Fruit fly (Drosophila melanogaster) whole organism, embryonic: ENCODE measurements around the gene Non3.

ENCODE experiments used
- Blimp-1 ChIP-seq: fragments of 200-800 bp; sonication (Bioruptor generic); optimal IDR thresholded peaks from 3 replicates; lab custom pipeline; 2018; ENCODE audit warnings: missing biosample characterization, missing genetic modification characterization, mild to moderate bottlenecking, moderate library complexity, missing genetic modification reagents
- CG10462 ChIP-seq: fragments of 200-800 bp; sonication (Bioruptor generic); optimal IDR thresholded peaks from 2 replicates; lab custom pipeline; 2016; ENCODE audit warnings: missing biosample characterization, missing genetic modification characterization
- CG10979 ChIP-seq: fragments of 200-800 bp; sonication (Bioruptor generic); optimal IDR thresholded peaks from 2 replicates; lab custom pipeline; 2018; ENCODE audit warnings: missing biosample characterization, mild to moderate bottlenecking, missing genetic modification characterization, moderate library complexity
- CG12299 ChIP-seq: fragments of 200-800 bp; sonication (Bioruptor generic); optimal IDR thresholded peaks from 2 replicates; lab custom pipeline; 2018; ENCODE audit warnings: missing biosample characterization, mild to moderate bottlenecking, missing genetic modification characterization
- CG12744 ChIP-seq: fragments of 200-800 bp; sonication (Bioruptor generic); optimal IDR thresholded peaks from 2 replicates; lab custom pipeline; 2016; ENCODE audit warnings: missing biosample characterization, missing genetic modification characterization
- CG13287 ChIP-seq: fragments of 200-800 bp; sonication (Bioruptor generic); IDR thresholded peaks from 2 replicates; pipeline ENCODE4 v1.3.6; 2022; ENCODE audit warnings: missing biosample characterization, missing genetic modification characterization; ENCODE audit not compliant: partially characterized antibody
- CG13894 ChIP-seq: fragments of 200-800 bp; sonication (Bioruptor generic); optimal IDR thresholded peaks from 3 replicates; lab custom pipeline; 2018; ENCODE audit warnings: missing biosample characterization, mild to moderate bottlenecking, missing genetic modification characterization, moderate library complexity
- CG1529 ChIP-seq: fragments of 200-800 bp; sonication (Bioruptor generic); optimal IDR thresholded peaks from 3 replicates; lab custom pipeline; 2018; ENCODE audit warnings: missing biosample characterization, missing genetic modification characterization
- CG1602 ChIP-seq: fragments of 200-800 bp; sonication (Bioruptor generic); optimal IDR thresholded peaks from 3 replicates; lab custom pipeline; 2016; ENCODE audit warnings: missing biosample characterization, missing genetic modification characterization
- CG17385 ChIP-seq: fragments of 200-800 bp; sonication (Bioruptor generic); optimal IDR thresholded peaks from 3 replicates; lab custom pipeline; 2018; ENCODE audit warnings: missing biosample characterization, mild to moderate bottlenecking, missing genetic modification characterization
- CG18011 ChIP-seq: fragments of 200-800 bp; sonication (Bioruptor generic); optimal IDR thresholded peaks from 2 replicates; lab custom pipeline; 2017; ENCODE audit warnings: missing biosample characterization, missing genetic modification characterization, mild to moderate bottlenecking, moderate library complexity, missing genotype
- CG2712 ChIP-seq: fragments of 200-800 bp; optimal IDR thresholded peaks from 3 replicates; lab custom pipeline; 2019; ENCODE audit warnings: missing biosample characterization, mild to moderate bottlenecking, missing genetic modification characterization, moderate library complexity
- CG30403 ChIP-seq: fragments of 200-800 bp; sonication (Bioruptor generic); optimal IDR thresholded peaks from 3 replicates; lab custom pipeline; 2016; ENCODE audit warnings: missing biosample characterization, missing genetic modification characterization
- CG32532 ChIP-seq: fragments of 200-800 bp; sonication (Bioruptor generic); IDR thresholded peaks from 2 replicates; pipeline ENCODE4 v1.3.6; 2022; ENCODE audit warnings: missing biosample characterization, missing genetic modification characterization
- CG6765 ChIP-seq: fragments of 200-800 bp; sonication (Bioruptor generic); optimal IDR thresholded peaks from 3 replicates; lab custom pipeline; 2017; ENCODE audit warnings: missing biosample characterization, mild to moderate bottlenecking, missing genetic modification characterization
- CG7271 ChIP-seq: fragments of 200-800 bp; sonication (Bioruptor generic); optimal IDR thresholded peaks from 2 replicates; lab custom pipeline; 2018; ENCODE audit warnings: missing biosample characterization, mild to moderate bottlenecking, missing genetic modification characterization, moderate library complexity
- CG7987 ChIP-seq: fragments of 200-800 bp; sonication (Bioruptor generic); optimal IDR thresholded peaks from 2 replicates; lab custom pipeline; 2018; ENCODE audit warnings: missing biosample characterization, mild to moderate bottlenecking, missing genetic modification characterization, moderate library complexity
- Dbx ChIP-seq: fragments of 200-800 bp; sonication (Bioruptor generic); IDR thresholded peaks from 3 replicates; pipeline ENCODE4 v1.3.6; 2022; ENCODE audit warnings: missing biosample characterization, missing genetic modification characterization
- Dek ChIP-seq: fragments of 200-800 bp; sonication (Bioruptor generic); optimal IDR thresholded peaks from 3 replicates; lab custom pipeline; 2019; ENCODE audit warnings: missing biosample characterization, mild to moderate bottlenecking, missing genetic modification characterization, moderate library complexity
- Drgx ChIP-seq: fragments of 200-800 bp; sonication (Bioruptor generic); IDR thresholded peaks from 2 replicates; pipeline ENCODE4 v1.3.6; 2022; ENCODE audit warnings: missing biosample characterization, missing genetic modification characterization
- E2f2 ChIP-seq: fragments of 200-800 bp; sonication (Bioruptor generic); IDR thresholded peaks from 2 replicates; pipeline ENCODE4 v1.3.6; 2022; ENCODE audit warnings: missing biosample characterization, missing genetic modification characterization
- Ets97D ChIP-seq: fragments of 200-800 bp; sonication (Bioruptor generic); optimal IDR thresholded peaks from 3 replicates; lab custom pipeline; 2016; ENCODE audit warnings: missing biosample characterization, missing genetic modification characterization
- Gsc ChIP-seq: fragments of 200-800 bp; sonication (Bioruptor generic); IDR thresholded peaks from 2 replicates; pipeline ENCODE4 v1.3.6; 2022; ENCODE audit warnings: missing biosample characterization, missing genetic modification characterization
- HLHmδ ChIP-seq: fragments of 200-800 bp; sonication (Bioruptor generic); optimal IDR thresholded peaks from 2 replicates; lab custom pipeline; 2018; ENCODE audit warnings: missing biosample characterization, mild to moderate bottlenecking, missing genetic modification characterization, moderate library complexity
- Hmr ChIP-seq: fragments of 200-800 bp; sonication (Bioruptor generic); optimal IDR thresholded peaks from 3 replicates; lab custom pipeline; 2017; ENCODE audit warnings: mild to moderate bottlenecking, missing biosample characterization, missing genetic modification reagents, missing genetic modification characterization
- Hmx ChIP-seq: fragments of 200-800 bp; sonication (Bioruptor generic); optimal IDR thresholded peaks from 2 replicates; lab custom pipeline; 2016; ENCODE audit warnings: missing biosample characterization, missing genetic modification characterization
- Hr51 ChIP-seq, 2 experiments: fragments of 200-800 bp; sonication (Bioruptor generic); optimal IDR thresholded peaks; 2 replicates in 1 of 2; 3 replicates in 1 of 2; lab custom pipeline; 2016 to 2018; ENCODE audit warnings: missing biosample characterization in 2 of 2, missing genetic modification characterization in 2 of 2, mild to moderate bottlenecking in 1 of 2, moderate library complexity in 1 of 2
- Nf-YA ChIP-seq: fragments of 200-800 bp; sonication (Bioruptor generic); IDR thresholded peaks from 2 replicates; pipeline ENCODE4 v1.3.6; 2022; ENCODE audit warnings: missing biosample characterization, missing genetic modification characterization
- Optix ChIP-seq: fragments of 200-800 bp; sonication (Bioruptor generic); IDR thresholded peaks from 3 replicates; pipeline ENCODE4 v1.3.6; 2022; ENCODE audit warnings: missing biosample characterization, missing genetic modification characterization
- Ravus ChIP-seq: fragments of 200-800 bp; sonication (Bioruptor generic); IDR thresholded peaks from 2 replicates; pipeline ENCODE4 v1.3.6; 2022; ENCODE audit warnings: missing biosample characterization, missing genetic modification characterization
- Vsx1 ChIP-seq: fragments of 200-800 bp; sonication (Bioruptor generic); optimal IDR thresholded peaks from 2 replicates; lab custom pipeline; 2017; ENCODE audit warnings: missing biosample characterization, mild to moderate bottlenecking, missing genetic modification characterization, missing genetic modification reagents
- ac ChIP-seq: fragments of 200-800 bp; sonication (Bioruptor generic); optimal IDR thresholded peaks from 3 replicates; lab custom pipeline; 2017; ENCODE audit warnings: missing biosample characterization, mild to moderate bottlenecking, missing genetic modification characterization
- cato ChIP-seq: fragments of 200-800 bp; sonication (Bioruptor generic); optimal IDR thresholded peaks from 2 replicates; lab custom pipeline; 2016; ENCODE audit warnings: missing biosample characterization, missing genetic modification characterization, borderline replicate concordance
- chn ChIP-seq: fragments of 200-800 bp; sonication (Bioruptor generic); optimal IDR thresholded peaks from 2 replicates; lab custom pipeline; 2016; ENCODE audit warnings: missing biosample characterization, missing genetic modification characterization
- corto ChIP-seq: fragments of 200-800 bp; sonication (Bioruptor generic); optimal IDR thresholded peaks from 2 replicates; lab custom pipeline; 2016; ENCODE audit warnings: missing biosample characterization, mild to moderate bottlenecking, missing genetic modification characterization, moderate library complexity
- dmrt11E ChIP-seq: fragments of 200-800 bp; sonication (Bioruptor generic); optimal IDR thresholded peaks from 3 replicates; lab custom pipeline; 2018; ENCODE audit warnings: missing biosample characterization, mild to moderate bottlenecking, missing genetic modification characterization, moderate library complexity
- dmrt99B ChIP-seq: fragments of 200-800 bp; sonication (Bioruptor generic); optimal IDR thresholded peaks from 2 replicates; lab custom pipeline; 2018; ENCODE audit warnings: missing biosample characterization, mild to moderate bottlenecking, missing genetic modification characterization, moderate library complexity
- esg ChIP-seq: fragments of 200-800 bp; sonication (Bioruptor generic); conservative IDR thresholded peaks from 2 replicates; pipeline ENCODE4 v1.3.6; 2022; ENCODE audit warnings: missing biosample characterization, missing genetic modification characterization
- hbn ChIP-seq: fragments of 200-800 bp; sonication (Bioruptor generic); IDR thresholded peaks from 2 replicates; pipeline ENCODE4 v1.3.6; 2022; ENCODE audit warnings: missing biosample characterization, missing genetic modification characterization; ENCODE audit not compliant: partially characterized antibody
- ind ChIP-seq: fragments of 200-800 bp; sonication (Bioruptor generic); optimal IDR thresholded peaks from 3 replicates; lab custom pipeline; 2016; ENCODE audit warnings: missing biosample characterization, missing genetic modification characterization
- jing ChIP-seq: fragments of 200-800 bp; sonication (Bioruptor generic); optimal IDR thresholded peaks from 2 replicates; lab custom pipeline; 2018; ENCODE audit warnings: missing biosample characterization, mild to moderate bottlenecking, missing genetic modification characterization
- maf-S ChIP-seq: fragments of 200-800 bp; sonication (Bioruptor generic); optimal IDR thresholded peaks from 2 replicates; lab custom pipeline; 2016; ENCODE audit warnings: missing biosample characterization, missing genetic modification characterization
- pros ChIP-seq: fragments of 200-800 bp; sonication (Bioruptor generic); optimal IDR thresholded peaks from 3 replicates; lab custom pipeline; 2019; ENCODE audit warnings: missing biosample characterization, mild to moderate bottlenecking, missing genetic modification characterization, moderate library complexity
- psq ChIP-seq: fragments of 200-800 bp; sonication (Bioruptor generic); optimal IDR thresholded peaks from 2 replicates; lab custom pipeline; 2017; ENCODE audit warnings: missing biosample characterization, missing genetic modification characterization
- salm ChIP-seq: fragments of 200-800 bp; sonication (Bioruptor generic); optimal IDR thresholded peaks from 2 replicates; lab custom pipeline; 2018; ENCODE audit warnings: missing biosample characterization, mild to moderate bottlenecking, missing genetic modification characterization
- sqz ChIP-seq: fragments of 200-800 bp; sonication (Bioruptor generic); optimal IDR thresholded peaks from 3 replicates; lab custom pipeline; 2018; ENCODE audit warnings: missing biosample characterization, mild to moderate bottlenecking, missing genetic modification characterization
- tgo ChIP-seq: fragments of 200-800 bp; sonication (Bioruptor generic); IDR thresholded peaks from 3 replicates; pipeline ENCODE4 v1.3.6; 2022; ENCODE audit warnings: missing biosample characterization, missing genetic modification characterization

Gene Non3

dm6 chr3R:18196622-18196990, 26.9 kb upstream of the Non3 start:
- TF ChIP-seq Vsx1, result peak; percentile 63
- no peak for TF ChIP-seq Ravus (GFP tag; lab: Robert Waterston, UW)
- TF ChIP-seq pros (GFP tag; lab: Kevin White, UChicago), result peak; percentile 88
- TF ChIP-seq Dek (tag; lab: Kevin White, UChicago), result peak; percentile 6
- peak; percentile 70 for TF ChIP-seq psq
- no peak for TF ChIP-seq CG10462 (GFP tag; lab: Kevin White, UChicago)

- TF ChIP-seq CG7987 (GFP tag; lab: Kevin White, UChicago) (peak; percentile 3), Blimp-1 (peak; percentile 31), CG1529 (peak; percentile 38), Dek (tag; lab: Kevin White, UChicago) (peak; percentile 24), CG7271 (tag; lab: Kevin White, UChicago) (no peak), CG13894 (tag; lab: Kevin White, UChicago) (no peak), corto (peak; percentile 8), Nf-YA (GFP tag; lab: Robert Waterston, UW) (no peak), jing (GFP tag; lab: Kevin White, UChicago) (no peak), CG13287 (GFP tag; lab: Robert Waterston, UW) (no peak), hbn (GFP tag; lab: Robert Waterston, UW) (no peak), ind (GFP tag; lab: Kevin White, UChicago) (peak; percentile 51), ac (GFP tag; lab: Kevin White, UChicago) (no peak), Dbx (no peak), sqz (GFP tag; lab: Kevin White, UChicago) (peak; percentile 98), HLHmδ (GFP tag; lab: Kevin White, UChicago) (peak; percentile 37), Hmx (GFP tag; lab: Kevin White, UChicago) (peak; percentile 31), Ets97D (no peak), cato (GFP tag; lab: Kevin White, UChicago) (peak; percentile 44), CG6765 (GFP tag; lab: Kevin White, UChicago) (peak; percentile 35), chn (GFP tag; lab: Kevin White, UChicago) (no peak), Optix (no peak), Hmr (GFP tag; lab: Kevin White, UChicago) (peak; percentile 62), CG12299 (tag; lab: Kevin White, UChicago) (no peak), CG12744 (GFP tag; lab: Kevin White, UChicago) (no peak), dmrt99B (peak; percentile 74), CG2712 (tag; lab: Kevin White, UChicago) (peak; percentile 57), CG30403 (GFP tag; lab: Kevin White, UChicago) (peak; percentile 77), salm (no peak), Drgx (GFP tag; lab: Robert Waterston, UW) (no peak), Hr51 (GFP tag; optimal IDR thresholded peaks at IDR 0.05; lab: Kevin White, UChicago) (peak in 1 of 2 experiments; percentile 77), E2f2 (no peak), dmrt11E (tag; lab: Kevin White, UChicago) (peak; percentile 57), CG10979 (tag; lab: Kevin White, UChicago) (peak; percentile 49), tgo (GFP tag; lab: Robert Waterston, UW) (no peak), CG1602 (peak; percentile 33), CG18011 (no peak), esg (no peak), CG32532 (no peak), maf-S (GFP tag; lab: Kevin White, UChicago) (no peak), Gsc (GFP tag; lab: Robert Waterston, UW) (no peak), CG17385 (GFP tag; lab: Kevin White, UChicago) (peak; percentile 99)
These were observed 26.3 kb upstream of the Non3 start for dm6 chr3R:18196991-18197801.
